Worm (Caenorhabditis elegans) whole organism, late embryonic: ENCODE results near the gene K05F6.12.

ENCODE experiments used
- C08G9.2 ChIP-seq: sonication (generic microtip); optimal IDR thresholded peaks from 2 replicates; lab custom pipeline; 2016; ENCODE audit warnings: mild to moderate bottlenecking, missing genetic modification characterization, moderate library complexity, missing compliant biosample characterization
- C38D4.7 ChIP-seq: fragments of 200-800 bp; sonication (Bioruptor generic); optimal IDR thresholded peaks from 2 replicates; lab custom pipeline; 2018; ENCODE audit warnings: mild to moderate bottlenecking, missing genetic modification characterization, moderate library complexity, missing compliant biosample characterization
- F13H6.1 ChIP-seq: sonication (generic microtip); optimal IDR thresholded peaks from 2 replicates; lab custom pipeline; 2016; ENCODE audit warnings: missing genetic modification characterization, missing compliant biosample characterization
- K02D7.2 ChIP-seq: sonication (generic microtip); optimal IDR thresholded peaks from 2 replicates; lab custom pipeline; 2017; ENCODE audit warnings: mild to moderate bottlenecking, missing genetic modification characterization, missing compliant biosample characterization
- K09A11.1 ChIP-seq: sonication (generic microtip); optimal IDR thresholded peaks from 2 replicates; lab custom pipeline; 2017; ENCODE audit warnings: antibody characterized with exemption, mild to moderate bottlenecking, missing genetic modification characterization, missing compliant biosample characterization; ENCODE audit not compliant: insufficient read depth
- T23F11.4 ChIP-seq: fragments of 200-800 bp; sonication (Bioruptor generic); optimal IDR thresholded peaks from 2 replicates; lab custom pipeline; 2018; ENCODE audit warnings: mild to moderate bottlenecking, missing genetic modification characterization, missing compliant biosample characterization
- Y22D7AL.16 ChIP-seq: sonication (generic microtip); optimal IDR thresholded peaks from 2 replicates; lab custom pipeline; 2016; ENCODE audit warnings: missing genetic modification characterization, missing compliant biosample characterization
- ahr-1 ChIP-seq: sonication (generic microtip); optimal IDR thresholded peaks from 2 replicates; lab custom pipeline; 2016; ENCODE audit warnings: missing genetic modification characterization, missing compliant biosample characterization
- ama-1 ChIP-seq: fragments of 150-350 bp; optimal IDR thresholded peaks from 2 replicates; lab custom pipeline; 2014
- ceh-2 ChIP-seq: sonication (generic microtip); optimal IDR thresholded peaks from 2 replicates; lab custom pipeline; 2016; ENCODE audit warnings: missing genotype, missing genetic modification characterization, missing compliant biosample characterization
- ceh-22 ChIP-seq: sonication (generic microtip); optimal IDR thresholded peaks from 2 replicates; lab custom pipeline; 2017; ENCODE audit warnings: missing biosample characterization, missing genetic modification characterization
- ceh-30 ChIP-seq: fragments of 150-350 bp; optimal IDR thresholded peaks from 2 replicates; lab custom pipeline; 2014; ENCODE audit warnings: missing biosample characterization, missing genetic modification characterization
- ceh-31 ChIP-seq: sonication (generic microtip); optimal IDR thresholded peaks from 2 replicates; lab custom pipeline; 2016; ENCODE audit warnings: missing genetic modification characterization, missing compliant biosample characterization
- ceh-34 ChIP-seq: sonication (generic microtip); optimal IDR thresholded peaks from 2 replicates; lab custom pipeline; 2016; ENCODE audit warnings: mild to moderate bottlenecking, missing genetic modification characterization, missing compliant biosample characterization
- ceh-45 ChIP-seq: fragments of 200-800 bp; sonication (Bioruptor generic); IDR thresholded peaks from 2 replicates; pipeline ENCODE4 v1.3.6; 2022; ENCODE audit warnings: missing genetic modification reagents, missing genetic modification characterization, missing compliant biosample characterization
- ceh-9 ChIP-seq: sonication (generic microtip); optimal IDR thresholded peaks from 2 replicates; lab custom pipeline; 2016; ENCODE audit warnings: mild to moderate bottlenecking, missing genetic modification characterization, inconsistent platforms, missing compliant biosample characterization
- che-1 ChIP-seq: sonication (generic microtip); optimal IDR thresholded peaks from 2 replicates; lab custom pipeline; 2016; ENCODE audit warnings: mild to moderate bottlenecking, missing genetic modification characterization, missing compliant biosample characterization
- dmd-4 ChIP-seq: sonication (generic microtip); optimal IDR thresholded peaks from 2 replicates; lab custom pipeline; 2016; ENCODE audit warnings: borderline replicate concordance, missing genetic modification characterization, missing compliant biosample characterization
- elt-2 ChIP-seq: sonication (generic microtip); optimal IDR thresholded peaks from 2 replicates; lab custom pipeline; 2016; ENCODE audit warnings: missing genetic modification reagents, missing genetic modification characterization, missing compliant biosample characterization
- elt-4 ChIP-seq: sonication (generic microtip); optimal IDR thresholded peaks from 2 replicates; lab custom pipeline; 2016; ENCODE audit warnings: missing genetic modification characterization, missing compliant biosample characterization
- ets-4 ChIP-seq: sonication (generic microtip); optimal IDR thresholded peaks from 2 replicates; lab custom pipeline; 2016; ENCODE audit warnings: missing genetic modification characterization, missing compliant biosample characterization
- eyg-1 ChIP-seq: sonication (generic microtip); optimal IDR thresholded peaks from 2 replicates; lab custom pipeline; 2016; ENCODE audit warnings: missing genotype, missing genetic modification characterization, missing compliant biosample characterization
- fkh-10 ChIP-seq: fragments of 150-350 bp; optimal IDR thresholded peaks from 2 replicates; lab custom pipeline; 2014; ENCODE audit warnings: missing biosample characterization, missing genetic modification reagents, missing genetic modification characterization
- gmeb-2 ChIP-seq: sonication (generic microtip); optimal IDR thresholded peaks from 2 replicates; lab custom pipeline; 2016; ENCODE audit warnings: missing genetic modification characterization, inconsistent platforms, missing compliant biosample characterization
- hlh-13 ChIP-seq: fragments of 200-800 bp; sonication (Bioruptor generic); optimal IDR thresholded peaks from 2 replicates; lab custom pipeline; 2018; ENCODE audit warnings: mild to moderate bottlenecking, missing genetic modification characterization, missing compliant biosample characterization
- hlh-15 ChIP-seq: sonication (generic microtip); optimal IDR thresholded peaks from 2 replicates; lab custom pipeline; 2016; ENCODE audit warnings: missing genetic modification characterization, missing compliant biosample characterization
- hlh-30 ChIP-seq: sonication (generic microtip); optimal IDR thresholded peaks from 2 replicates; lab custom pipeline; 2017; ENCODE audit warnings: antibody characterized with exemption, missing genetic modification characterization, missing compliant biosample characterization; ENCODE audit not compliant: insufficient read depth
- hlh-8 ChIP-seq: sonication (generic microtip); optimal IDR thresholded peaks from 2 replicates; lab custom pipeline; 2016; ENCODE audit warnings: missing genotype, missing genetic modification characterization, missing compliant biosample characterization
- mec-3 ChIP-seq: sonication (generic microtip); optimal IDR thresholded peaks from 2 replicates; lab custom pipeline; 2016; ENCODE audit warnings: borderline replicate concordance, missing genetic modification characterization, missing compliant biosample characterization
- npax-4 ChIP-seq: sonication (generic microtip); optimal IDR thresholded peaks from 2 replicates; lab custom pipeline; 2016; ENCODE audit warnings: missing genetic modification characterization, missing compliant biosample characterization
- odd-2 ChIP-seq: sonication (generic microtip); optimal IDR thresholded peaks from 2 replicates; lab custom pipeline; 2017; ENCODE audit warnings: antibody characterized with exemption, mild to moderate bottlenecking, missing genetic modification characterization, missing compliant biosample characterization
- pax-1 ChIP-seq: fragments of 150-350 bp; optimal IDR thresholded peaks from 2 replicates; lab custom pipeline; 2014; ENCODE audit warnings: missing biosample characterization, missing genetic modification characterization
- pha-4 ChIP-seq: fragments of 150-350 bp; optimal IDR thresholded peaks from 2 replicates; lab custom pipeline; 2018; ENCODE audit warnings: missing biosample characterization, missing genetic modification reagents, missing genetic modification characterization
- pqm-1 ChIP-seq: sonication (generic microtip); optimal IDR thresholded peaks from 2 replicates; lab custom pipeline; 2016; ENCODE audit warnings: missing genetic modification characterization, missing compliant biosample characterization
- pros-1 ChIP-seq: fragments of 150-350 bp; optimal IDR thresholded peaks from 2 replicates; lab custom pipeline; 2014; ENCODE audit warnings: missing biosample characterization, missing genetic modification reagents, missing genetic modification characterization
- ref-2 ChIP-seq: sonication (generic microtip); optimal IDR thresholded peaks from 2 replicates; lab custom pipeline; 2016; ENCODE audit warnings: missing genetic modification characterization, missing compliant biosample characterization
- sdc-2 ChIP-seq: sonication (generic microtip); optimal IDR thresholded peaks from 2 replicates; lab custom pipeline; 2016; ENCODE audit warnings: missing genotype, missing genetic modification characterization, missing compliant biosample characterization
- sox-4 ChIP-seq: sonication (generic microtip); optimal IDR thresholded peaks from 2 replicates; lab custom pipeline; 2017; ENCODE audit warnings: mild to moderate bottlenecking, missing genetic modification characterization, inconsistent platforms, missing compliant biosample characterization
- syd-9 ChIP-seq: sonication (generic microtip); optimal IDR thresholded peaks from 2 replicates; lab custom pipeline; 2016; ENCODE audit warnings: mild to moderate bottlenecking, missing genetic modification characterization, moderate library complexity, missing compliant biosample characterization
- tbx-2 ChIP-seq: sonication (generic microtip); optimal IDR thresholded peaks from 2 replicates; lab custom pipeline; 2016; ENCODE audit warnings: missing genetic modification characterization, missing compliant biosample characterization
- ttx-3 ChIP-seq: sonication (generic microtip); optimal IDR thresholded peaks from 2 replicates; lab custom pipeline; 2016; ENCODE audit warnings: missing genetic modification reagents, missing genetic modification characterization, missing compliant biosample characterization
- unc-3 ChIP-seq, 2 experiments: fragments of 200-800 bp in 1 of 2; sonication (Bioruptor generic) in 1 of 2; sonication (generic microtip) in 1 of 2; conservative IDR thresholded peaks in 1 of 2; optimal IDR thresholded peaks in 1 of 2; 2 replicates each; pipeline versions ENCODE4 v1.3.6 to Lab custom; 2016 to 2022; ENCODE audit warnings: missing compliant biosample characterization in 2 of 2, missing genetic modification characterization in 2 of 2, missing genetic modification reagents in 1 of 2
- unc-55 ChIP-seq: sonication (generic microtip); optimal IDR thresholded peaks from 2 replicates; lab custom pipeline; 2017; ENCODE audit warnings: missing biosample characterization, missing genetic modification reagents, missing genetic modification characterization
- unc-86 ChIP-seq: sonication (generic microtip); optimal IDR thresholded peaks from 2 replicates; lab custom pipeline; 2016; ENCODE audit warnings: missing genetic modification characterization, missing compliant biosample characterization
- ztf-16 ChIP-seq: sonication (generic microtip); optimal IDR thresholded peaks from 2 replicates; lab custom pipeline; 2017; ENCODE audit warnings: missing genetic modification characterization, missing compliant biosample characterization

The K05F6.12 gene

ce11 chrII:1500286-1500840, 45.4 kb upstream of the K05F6.12 start, which contains the start of gene emc-1 (continued):
- TF ChIP-seq unc-86 (tag; lab: Kevin White, UChicago) (no peak), ttx-3 (tag; lab: Kevin White, UChicago) (no peak), T23F11.4 (GFP tag; lab: Kevin White, UChicago) (no peak), mec-3 (tag; lab: Kevin White, UChicago) (no peak), tbx-2 (tag; lab: Kevin White, UChicago) (peak; percentile 7), Y22D7AL.16 (no peak), pax-1 (tag; lab: Kevin White, UChicago) (no peak), ama-1 (lab: Kevin White, UChicago) (no peak), ahr-1 (no peak), odd-2 (tag; lab: Kevin White, UChicago) (no peak), C38D4.7 (GFP tag; lab: Kevin White, UChicago) (no peak), npax-4 (tag; lab: Kevin White, UChicago) (no peak), hlh-8 (tag; lab: Kevin White, UChicago) (no peak), ets-4 (tag; lab: Kevin White, UChicago) (peak; percentile 33), fkh-10 (no peak), F13H6.1 (tag; lab: Kevin White, UChicago) (no peak), ztf-16 (tag; lab: Kevin White, UChicago) (no peak), ceh-30 (tag; lab: Kevin White, UChicago) (no peak), pros-1 (tag; lab: Kevin White, UChicago) (no peak), pqm-1 (tag; lab: Kevin White, UChicago) (no peak), unc-3 (GFP tag; conservative IDR thresholded peaks at IDR 0.05; lab: Robert Waterston, UW) (no peak), unc-3 (tag; optimal IDR thresholded peaks at IDR 0.05; lab: Kevin White, UChicago) (no peak), sdc-2 (no peak), elt-4 (tag; lab: Kevin White, UChicago) (no peak)
- TF ChIP-seq, all 69 proteins: peak for 9

- TF ChIP-seq pax-1 (tag; lab: Kevin White, UChicago) (no peak), hlh-13 (GFP tag; lab: Kevin White, UChicago) (no peak), odd-2 (tag; lab: Kevin White, UChicago) (no peak), eyg-1 (tag; lab: Kevin White, UChicago) (no peak), che-1 (no peak), hlh-15 (tag; lab: Kevin White, UChicago) (no peak), gmeb-2 (tag; lab: Kevin White, UChicago) (no peak), hlh-30 (tag; lab: Kevin White, UChicago) (no peak), npax-4 (tag; lab: Kevin White, UChicago) (no peak), pqm-1 (tag; lab: Kevin White, UChicago) (no peak), pha-4 (tag; lab: Kevin White, UChicago) (no peak), elt-4 (tag; lab: Kevin White, UChicago) (no peak), elt-2 (no peak), ceh-22 (no peak), syd-9 (tag; lab: Kevin White, UChicago) (no peak), dmd-4 (tag; lab: Kevin White, UChicago) (no peak), unc-55 (GFP tag; lab: Kevin White, UChicago) (no peak), C38D4.7 (GFP tag; lab: Kevin White, UChicago) (no peak)
- TF ChIP-seq, all 69 proteins: peak for 0
Observed at ce11 chrII:1500959-1501358, 44.8 kb upstream of the K05F6.12 start.

ce11 chrII:1501614-1502355, 43.9 kb upstream of the K05F6.12 start:
- no peak for TF ChIP-seq ceh-2 (tag; lab: Kevin White, UChicago)
- no peak for TF ChIP-seq ceh-9
- TF ChIP-seq ceh-45, result no peak
- no peak for TF ChIP-seq sox-4 (tag; lab: Kevin White, UChicago)
- peak; percentile 37 for TF ChIP-seq C08G9.2 (tag; lab: Kevin White, UChicago)
- TF ChIP-seq pqm-1 (tag; lab: Kevin White, UChicago), result no peak
- TF ChIP-seq ztf-16 (tag; lab: Kevin White, UChicago), result no peak
- no peak for TF ChIP-seq T23F11.4 (GFP tag; lab: Kevin White, UChicago)
- peak; percentile 48 for TF ChIP-seq ref-2
- TF ChIP-seq npax-4 (tag; lab: Kevin White, UChicago), result no peak
- peak; percentile 84 for TF ChIP-seq ceh-34 (tag; lab: Kevin White, UChicago)
- TF ChIP-seq eyg-1 (tag; lab: Kevin White, UChicago), result no peak
- TF ChIP-seq pros-1 (tag; lab: Kevin White, UChicago), result no peak
- TF ChIP-seq ceh-22, result no peak
- TF ChIP-seq gmeb-2 (tag; lab: Kevin White, UChicago), result no peak
- TF ChIP-seq K02D7.2 (tag; lab: Kevin White, UChicago), result no peak
- peak; percentile 36 for TF ChIP-seq ceh-31 (tag; lab: Kevin White, UChicago)
- TF ChIP-seq sdc-2, result peak; percentile 24
- no peak for TF ChIP-seq K09A11.1 (tag; lab: Kevin White, UChicago)
- TF ChIP-seq mec-3 (tag; lab: Kevin White, UChicago), result no peak
- TF ChIP-seq hlh-15 (tag; lab: Kevin White, UChicago), result no peak
